Worm (Caenorhabditis elegans): ENCODE results near the gene vars-1.

vars-1 gene

ce11 chrV:7995165-7995564 is 36.0 kb upstream of the vars-1 start:
- TF ChIP-seq ZK546.5 (tag; optimal IDR thresholded peaks at IDR 0.05) (no peak), egl-5 (tag; optimal IDR thresholded peaks at IDR 0.05) (no peak), elt-2 (tag; optimal IDR thresholded peaks at IDR 0.05) (no peak), nfya-1 (tag; optimal IDR thresholded peaks at IDR 0.05; ENCODE audit: insufficient read depth) (peak; percentile 62), ceh-28 (tag; optimal IDR thresholded peaks at IDR 0.05) (no peak), R02D3.7 (tag; optimal IDR thresholded peaks at IDR 0.05) (no peak), unc-39 (tag; optimal IDR thresholded peaks at IDR 0.05) (no peak)

- no peak for TF ChIP-seq pqm-1 (tag; optimal IDR thresholded peaks at IDR 0.05)
- no peak for TF ChIP-seq ztf-11 (tag; optimal IDR thresholded peaks at IDR 0.05)
- no peak for TF ChIP-seq mml-1 (tag; optimal IDR thresholded peaks at IDR 0.05)
- no peak for TF ChIP-seq daf-12 (tag; optimal IDR thresholded peaks at IDR 0.05)
- TF ChIP-seq nhr-76 (tag; optimal IDR thresholded peaks at IDR 0.05), result no peak
- TF ChIP-seq nhr-23 (tag; optimal IDR thresholded peaks at IDR 0.05), result no peak
- TF ChIP-seq tbx-2 (tag; optimal IDR thresholded peaks at IDR 0.05), result no peak
- no peak for TF ChIP-seq R02D3.7 (tag; optimal IDR thresholded peaks at IDR 0.05)
- no peak for TF ChIP-seq snpc-4 (tag; optimal IDR thresholded peaks at IDR 0.05)
- no peak for TF ChIP-seq fkh-2 (tag; optimal IDR thresholded peaks at IDR 0.05)
- no peak for TF ChIP-seq eor-1 (tag; optimal IDR thresholded peaks at IDR 0.05)
- no peak for TF ChIP-seq nhr-77 (tag; optimal IDR thresholded peaks at IDR 0.05)
- no peak for TF ChIP-seq jun-1 (tag; optimal IDR thresholded peaks at IDR 0.05)
- no peak for TF ChIP-seq fkh-10 (GFP tag; optimal IDR thresholded peaks at IDR 0.05)
- no peak for TF ChIP-seq egl-27 (tag; optimal IDR thresholded peaks at IDR 0.05)
- no peak for TF ChIP-seq nhr-237 (tag; optimal IDR thresholded peaks at IDR 0.05)
- no peak for TF ChIP-seq ceh-9 (tag; optimal IDR thresholded peaks at IDR 0.05)
- no peak for TF ChIP-seq egl-5 (tag; optimal IDR thresholded peaks at IDR 0.05)
- no peak for TF ChIP-seq elt-2 (tag; optimal IDR thresholded peaks at IDR 0.05)
- TF ChIP-seq unc-39 (tag; optimal IDR thresholded peaks at IDR 0.05), result no peak
Measured at ce11 chrV:7995878-7996277, 35.3 kb upstream of the vars-1 start, which contains the start of gene Y97E10AR.2. Gene Y97E10AR.2 (plus strand): TSS chrV:7996178.

ce11 chrV:8000929-8001513 is 30.2 kb upstream of the vars-1 start, which contains the start of gene Y97E10AR.1:
Gene Y97E10AR.1 (plus strand): TSS chrV:8001463.
- no peak for TF ChIP-seq elt-3 (tag; optimal IDR thresholded peaks at IDR 0.05)
- TF ChIP-seq lin-15B (tag; optimal IDR thresholded peaks at IDR 0.05), result peak; percentile 62
- no peak for TF ChIP-seq skn-1 (tag; optimal IDR thresholded peaks at IDR 0.05)
- peak; percentile 86 for TF ChIP-seq fkh-2 (tag; optimal IDR thresholded peaks at IDR 0.05)
- TF ChIP-seq fos-1 (tag; optimal IDR thresholded peaks at IDR 0.05), result no peak
- no peak for TF ChIP-seq ceh-16 (tag; optimal IDR thresholded peaks at IDR 0.05)
- peak; percentile 73 for TF ChIP-seq jun-1 (tag; optimal IDR thresholded peaks at IDR 0.05)
- TF ChIP-seq nhr-43 (tag; optimal IDR thresholded peaks at IDR 0.05; ENCODE audit: poor library complexity, severe bottlenecking), result no peak
- TF ChIP-seq nhr-77 (tag; optimal IDR thresholded peaks at IDR 0.05), result no peak
- no peak for TF ChIP-seq ama-1 (optimal IDR thresholded peaks at IDR 0.05)
- TF ChIP-seq fkh-10 (GFP tag; optimal IDR thresholded peaks at IDR 0.05), result peak; percentile 49
- TF ChIP-seq aly-2 (tag; optimal IDR thresholded peaks at IDR 0.05), result no peak
- peak; percentile 73 for TF ChIP-seq hmg-11 (tag; optimal IDR thresholded peaks at IDR 0.05)
- no peak for TF ChIP-seq nhr-237 (tag; optimal IDR thresholded peaks at IDR 0.05)
- no peak for TF ChIP-seq tbx-2 (tag; optimal IDR thresholded peaks at IDR 0.05)
- peak; percentile 57 for TF ChIP-seq nhr-11 (tag; optimal IDR thresholded peaks at IDR 0.05)
- TF ChIP-seq nhr-23 (tag; optimal IDR thresholded peaks at IDR 0.05), result peak; percentile 48
- peak; percentile 58 for TF ChIP-seq sea-2 (GFP tag; optimal IDR thresholded peaks at IDR 0.05)
- peak; percentile 15 for TF ChIP-seq R02D3.7 (tag; optimal IDR thresholded peaks at IDR 0.05)
- no peak for TF ChIP-seq ceh-28 (tag; optimal IDR thresholded peaks at IDR 0.05)
- TF ChIP-seq nhr-67 (tag; optimal IDR thresholded peaks at IDR 0.05), result no peak
- peak; percentile 14 for TF ChIP-seq lin-39 (tag; optimal IDR thresholded peaks at IDR 0.05)
- TF ChIP-seq elt-1 (tag; optimal IDR thresholded peaks at IDR 0.05), result peak; percentile 46
- peak; percentile 53 for TF ChIP-seq nhr-25 (tag; optimal IDR thresholded peaks at IDR 0.05)
- TF ChIP-seq ztf-4 (tag; optimal IDR thresholded peaks at IDR 0.05), result no peak
- peak; percentile 78 for TF ChIP-seq pha-4 (tag; optimal IDR thresholded peaks at IDR 0.05)
- no peak for TF ChIP-seq egl-27 (tag; optimal IDR thresholded peaks at IDR 0.05)
- TF ChIP-seq mdl-1 (tag; optimal IDR thresholded peaks at IDR 0.05), result peak; percentile 73
- TF ChIP-seq pqm-1 (tag; optimal IDR thresholded peaks at IDR 0.05), result peak; percentile 88
- TF ChIP-seq ztf-11 (tag; optimal IDR thresholded peaks at IDR 0.05), result no peak
- no peak for TF ChIP-seq eor-1 (tag; optimal IDR thresholded peaks at IDR 0.05)
- TF ChIP-seq unc-62 (GFP tag; optimal IDR thresholded peaks at IDR 0.05), result peak; percentile 50
- TF ChIP-seq nfya-1 (tag; optimal IDR thresholded peaks at IDR 0.05; ENCODE audit: insufficient read depth), result peak; percentile 82
- no peak for TF ChIP-seq nhr-76 (tag; optimal IDR thresholded peaks at IDR 0.05)
- TF ChIP-seq daf-12 (tag; optimal IDR thresholded peaks at IDR 0.05), result no peak
- peak; percentile 92 for TF ChIP-seq elt-2 (tag; optimal IDR thresholded peaks at IDR 0.05)
- TF ChIP-seq snpc-4 (tag; optimal IDR thresholded peaks at IDR 0.05), result peak; percentile 76
